Fruit fly (Drosophila melanogaster): ENCODE data around the gene Nup154.

- TF ChIP-seq Fer2 (tag; optimal IDR thresholded peaks at IDR 0.05): no peak
- no peak for TF ChIP-seq sob (GFP tag; IDR thresholded peaks at IDR 0.05)
- TF ChIP-seq BEAF-32 (GFP tag; optimal IDR thresholded peaks at IDR 0.05): no peak
- no peak for TF ChIP-seq Rfx (GFP tag; IDR thresholded peaks at IDR 0.05)
- no peak for TF ChIP-seq Dbx (GFP tag; IDR thresholded peaks at IDR 0.05)
- no peak for TF ChIP-seq en (GFP tag; optimal IDR thresholded peaks at IDR 0.05)
- TF ChIP-seq CG4730 (GFP tag; IDR thresholded peaks at IDR 0.05): no peak
Measured at dm6 chr2L:11014671-11015070, 10.1 kb downstream of the Nup154 start.
